Worm (Caenorhabditis elegans): ENCODE data around the gene F14D2.5.

DNA sequence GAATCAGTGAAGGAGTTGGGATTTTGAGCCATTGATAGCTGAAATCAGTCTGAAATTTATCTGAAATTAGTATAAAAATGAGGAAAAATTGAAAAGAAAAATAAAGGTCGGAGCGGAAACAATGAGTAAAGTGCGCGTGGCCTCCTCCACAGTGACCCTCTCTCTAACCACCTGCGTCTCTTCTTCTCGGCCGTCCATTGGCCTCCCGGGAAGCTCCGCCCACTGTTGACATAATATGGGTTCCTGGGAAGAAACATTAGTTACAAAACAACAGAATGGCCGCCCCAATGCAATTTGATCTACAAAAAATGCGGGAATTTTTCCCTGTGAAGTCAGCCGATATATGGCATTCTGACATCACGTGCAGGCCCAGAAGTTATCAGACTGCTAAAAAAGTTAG, 29.7 kb downstream of the F14D2.5 start, which contains the start of gene Y49F6C.8:
- no peak for TF ChIP-seq dao-5 (tag; optimal IDR thresholded peaks at IDR 0.05)
- TF ChIP-seq him-1 (tag; optimal IDR thresholded peaks at IDR 0.05) = no peak
- TF ChIP-seq W03F9.2 (tag; optimal IDR thresholded peaks at IDR 0.05) = no peak

All from whole organism, L4/young adult.